Worm (Caenorhabditis elegans): ENCODE data around the gene ugt-34.

ugt-34 gene

ce11 chrV:10681117-10681959 is 24.6 kb upstream of the ugt-34 start (continued):
- TF ChIP-seq tbx-2 (tag; optimal IDR thresholded peaks at IDR 0.05) = no peak
- TF ChIP-seq unc-62 (GFP tag; optimal IDR thresholded peaks at IDR 0.05) = no peak
- TF ChIP-seq nhr-25 (tag; optimal IDR thresholded peaks at IDR 0.05) = no peak
- TF ChIP-seq lsy-12 (tag; optimal IDR thresholded peaks at IDR 0.05) = no peak
- no peak for TF ChIP-seq sea-2 (GFP tag; optimal IDR thresholded peaks at IDR 0.05)
- TF ChIP-seq nhr-28 (tag; optimal IDR thresholded peaks at IDR 0.05) = no peak
- no peak for TF ChIP-seq lin-39 (tag; optimal IDR thresholded peaks at IDR 0.05)
- no peak for TF ChIP-seq ceh-82 (tag; optimal IDR thresholded peaks at IDR 0.05)
- peak; percentile 54 for TF ChIP-seq jun-1 (tag; optimal IDR thresholded peaks at IDR 0.05)

- no peak for TF ChIP-seq pha-4 (tag; optimal IDR thresholded peaks at IDR 0.05)
- no peak for TF ChIP-seq sea-2 (GFP tag; optimal IDR thresholded peaks at IDR 0.05)
- TF ChIP-seq nfya-1 (tag; optimal IDR thresholded peaks at IDR 0.05; ENCODE audit: insufficient read depth) = peak; percentile 18
- no peak for TF ChIP-seq nhr-25 (tag; optimal IDR thresholded peaks at IDR 0.05)
These were observed 23.3 kb upstream of the ugt-34 start for ce11 chrV:10679990-10680602.

ce11 chrV:10679080-10679479 is 22.3 kb upstream of the ugt-34 start:
- TF ChIP-seq nhr-11 (tag; optimal IDR thresholded peaks at IDR 0.05) (no peak), nhr-23 (tag; optimal IDR thresholded peaks at IDR 0.05) (peak; percentile 59)

ce11 chrV:10677459-10677858 is 20.7 kb upstream of the ugt-34 start:
- TF ChIP-seq nfya-1 (tag; optimal IDR thresholded peaks at IDR 0.05; ENCODE audit: insufficient read depth) (peak; percentile 63), nhr-23 (tag; optimal IDR thresholded peaks at IDR 0.05) (no peak), lin-39 (tag; optimal IDR thresholded peaks at IDR 0.05) (peak; percentile 5), lin-15B (tag; optimal IDR thresholded peaks at IDR 0.05) (peak; percentile 12), egl-5 (tag; optimal IDR thresholded peaks at IDR 0.05) (peak; percentile 51), skn-1 (tag; optimal IDR thresholded peaks at IDR 0.05) (no peak), fkh-10 (GFP tag; optimal IDR thresholded peaks at IDR 0.05) (peak; percentile 61), tbx-2 (tag; optimal IDR thresholded peaks at IDR 0.05) (no peak), ama-1 (optimal IDR thresholded peaks at IDR 0.05) (peak; percentile 24), hmg-11 (tag; optimal IDR thresholded peaks at IDR 0.05) (peak; percentile 60), ceh-16 (tag; optimal IDR thresholded peaks at IDR 0.05) (no peak), eor-1 (tag; optimal IDR thresholded peaks at IDR 0.05) (no peak), R02D3.7 (tag; optimal IDR thresholded peaks at IDR 0.05) (no peak), snpc-4 (tag; optimal IDR thresholded peaks at IDR 0.05) (peak; percentile 19), pha-4 (tag; optimal IDR thresholded peaks at IDR 0.05) (no peak)

- TF ChIP-seq unc-62 (GFP tag; optimal IDR thresholded peaks at IDR 0.05) (no peak), nhr-77 (tag; optimal IDR thresholded peaks at IDR 0.05) (no peak), hmg-11 (tag; optimal IDR thresholded peaks at IDR 0.05) (no peak)
These were observed 19.2 kb upstream of the ugt-34 start for ce11 chrV:10675978-10676377.

ce11 chrV:10672601-10673000 is 15.8 kb upstream of the ugt-34 start:
- TF ChIP-seq pha-4 (tag; optimal IDR thresholded peaks at IDR 0.05) (peak; percentile 1), nhr-237 (tag; optimal IDR thresholded peaks at IDR 0.05) (no peak)

ce11 chrV:10671618-10672017 is 14.8 kb upstream of the ugt-34 start, which contains the start of gene ceh-22:
TSS of gene ceh-22 (plus strand) at chrV:10671918.
- no peak for TF ChIP-seq elt-2 (tag; optimal IDR thresholded peaks at IDR 0.05)
- TF ChIP-seq nhr-77 (tag; optimal IDR thresholded peaks at IDR 0.05) = no peak

- TF ChIP-seq pha-4 (tag; optimal IDR thresholded peaks at IDR 0.05) = peak; percentile 27
- TF ChIP-seq egl-27 (tag; optimal IDR thresholded peaks at IDR 0.05) = no peak
- no peak for TF ChIP-seq ceh-28 (tag; optimal IDR thresholded peaks at IDR 0.05)
These were observed 14.0 kb upstream of the ugt-34 start for ce11 chrV:10670817-10671216.
